Worm (Caenorhabditis elegans) whole organism, L2 larva: Measurements from ENCODE around the gene ldb-1.
A peak's percentile ranks its signal among the peaks of the same experiment; 100 is the strongest.

Experiments
- C34F6.9 ChIP-seq: fragments of 150-350 bp; optimal IDR thresholded peaks from 2 replicates; lab custom pipeline; 2014; ENCODE audit warnings: missing biosample characterization, missing genetic modification characterization
- F13H6.1 ChIP-seq: sonication (generic microtip); optimal IDR thresholded peaks from 2 replicates; lab custom pipeline; 2016; ENCODE audit warnings: missing genetic modification characterization, missing compliant biosample characterization
- Y55F3AM.14 ChIP-seq: fragments of 200-800 bp; sonication (Bioruptor generic); optimal IDR thresholded peaks from 2 replicates; lab custom pipeline; 2018; ENCODE audit warnings: mild to moderate bottlenecking, missing genetic modification characterization, missing compliant biosample characterization
- ZK546.5 ChIP-seq: sonication (generic microtip); optimal IDR thresholded peaks from 2 replicates; lab custom pipeline; 2017; ENCODE audit warnings: missing biosample characterization, missing genetic modification characterization
- aly-2 ChIP-seq: fragments of 150-350 bp; optimal IDR thresholded peaks from 2 replicates; lab custom pipeline; 2014; ENCODE audit warnings: missing biosample characterization, missing genetic modification characterization
- ama-1 ChIP-seq: fragments of 150-350 bp; optimal IDR thresholded peaks from 2 replicates; lab custom pipeline; 2018; ENCODE audit warnings: inconsistent platforms
- blmp-1 ChIP-seq: sonication (generic microtip); optimal IDR thresholded peaks from 2 replicates; lab custom pipeline; 2017; ENCODE audit warnings: missing genetic modification characterization, mild to moderate bottlenecking, missing compliant biosample characterization, antibody characterized with exemption, moderate library complexity; ENCODE audit not compliant: insufficient read depth
- ceh-16 ChIP-seq: fragments of 150-350 bp; optimal IDR thresholded peaks from 2 replicates; lab custom pipeline; 2014; ENCODE audit warnings: missing biosample characterization, missing genetic modification characterization
- ceh-82 ChIP-seq: fragments of 150-350 bp; optimal IDR thresholded peaks from 2 replicates; lab custom pipeline; 2014; ENCODE audit warnings: missing biosample characterization, missing genetic modification characterization
- crh-2 ChIP-seq: sonication (generic microtip); optimal IDR thresholded peaks from 2 replicates; lab custom pipeline; 2017; ENCODE audit warnings: missing biosample characterization, missing genetic modification characterization
- dmd-4 ChIP-seq: sonication (generic microtip); optimal IDR thresholded peaks from 2 replicates; lab custom pipeline; 2017; ENCODE audit warnings: missing biosample characterization, missing genetic modification characterization
- egl-27 ChIP-seq: sonication (generic microtip); optimal IDR thresholded peaks from 3 replicates; lab custom pipeline; 2017; ENCODE audit warnings: missing biosample characterization, missing genetic modification reagents, missing genetic modification characterization
- elt-1 ChIP-seq: fragments of 150-350 bp; optimal IDR thresholded peaks from 2 replicates; lab custom pipeline; 2014; ENCODE audit warnings: missing biosample characterization, missing genetic modification characterization
- elt-3 ChIP-seq: sonication (generic microtip); optimal IDR thresholded peaks from 2 replicates; lab custom pipeline; 2017; ENCODE audit warnings: missing biosample characterization, missing genetic modification characterization
- fos-1 ChIP-seq: fragments of 150-350 bp; optimal IDR thresholded peaks from 2 replicates; lab custom pipeline; 2014; ENCODE audit warnings: missing biosample characterization, missing genetic modification characterization
- gmeb-1 ChIP-seq: fragments of 150-350 bp; optimal IDR thresholded peaks from 2 replicates; lab custom pipeline; 2014; ENCODE audit warnings: missing biosample characterization, missing genetic modification characterization
- lin-13 ChIP-seq: fragments of 150-350 bp; optimal IDR thresholded peaks from 2 replicates; lab custom pipeline; 2014; ENCODE audit warnings: missing biosample characterization, missing genetic modification reagents, missing genetic modification characterization
- mab-5 ChIP-seq: fragments of 150-350 bp; optimal IDR thresholded peaks from 2 replicates; lab custom pipeline; 2014; ENCODE audit warnings: missing biosample characterization, missing genetic modification characterization
- mbf-1 ChIP-seq: sonication (generic microtip); optimal IDR thresholded peaks from 2 replicates; lab custom pipeline; 2017; ENCODE audit warnings: missing biosample characterization, missing genetic modification characterization
- nhr-11 ChIP-seq: fragments of 150-350 bp; optimal IDR thresholded peaks from 2 replicates; lab custom pipeline; 2014; ENCODE audit warnings: missing biosample characterization, missing genetic modification characterization
- nhr-12 ChIP-seq: fragments of 150-350 bp; optimal IDR thresholded peaks from 2 replicates; lab custom pipeline; 2014; ENCODE audit warnings: missing biosample characterization, missing genetic modification characterization
- nhr-129 ChIP-seq: fragments of 150-350 bp; optimal IDR thresholded peaks from 2 replicates; lab custom pipeline; 2014; ENCODE audit warnings: missing biosample characterization, missing genetic modification characterization
- nhr-21 ChIP-seq: fragments of 150-350 bp; optimal IDR thresholded peaks from 2 replicates; lab custom pipeline; 2014; ENCODE audit warnings: missing biosample characterization, missing genetic modification characterization
- nhr-23 ChIP-seq: fragments of 150-350 bp; optimal IDR thresholded peaks from 2 replicates; lab custom pipeline; 2014; ENCODE audit warnings: missing biosample characterization, missing genetic modification reagents, missing genetic modification characterization
- nhr-25 ChIP-seq: fragments of 150-350 bp; sonication (generic microtip); optimal IDR thresholded peaks from 3 replicates; lab custom pipeline; 2014; ENCODE audit warnings: missing biosample characterization, missing genetic modification characterization
- nhr-77 ChIP-seq: fragments of 150-350 bp; optimal IDR thresholded peaks from 2 replicates; lab custom pipeline; 2014; ENCODE audit warnings: missing biosample characterization, missing genetic modification characterization
- peb-1 ChIP-seq: fragments of 150-350 bp; optimal IDR thresholded peaks from 2 replicates; lab custom pipeline; 2014; ENCODE audit warnings: missing biosample characterization, missing genetic modification characterization
- sem-4 ChIP-seq: fragments of 150-350 bp; optimal IDR thresholded peaks from 2 replicates; lab custom pipeline; 2014; ENCODE audit warnings: missing biosample characterization, missing genetic modification reagents, missing genetic modification characterization
- skn-1 ChIP-seq: sonication (generic microtip); optimal IDR thresholded peaks from 2 replicates; lab custom pipeline; 2017; ENCODE audit warnings: missing biosample characterization, missing genetic modification characterization
- sma-3 ChIP-seq: sonication (generic microtip); optimal IDR thresholded peaks from 2 replicates; lab custom pipeline; 2016; ENCODE audit warnings: missing genetic modification reagents, missing genetic modification characterization, missing compliant biosample characterization
- sma-9 ChIP-seq, 2 experiments: fragments of 150-350 bp in 1 of 2; sonication (generic microtip) in 1 of 2; optimal IDR thresholded peaks; 2 replicates each; lab custom pipeline; 2014 to 2016; ENCODE audit warnings: missing genetic modification characterization in 2 of 2, mild to moderate bottlenecking in 1 of 2, missing biosample characterization in 1 of 2, missing compliant biosample characterization in 1 of 2, missing genetic modification reagents in 1 of 2, moderate library complexity in 1 of 2
- snpc-4 ChIP-seq: fragments of 150-350 bp; optimal IDR thresholded peaks from 2 replicates; lab custom pipeline; 2014; ENCODE audit warnings: missing biosample characterization, missing genetic modification characterization
- unc-39 ChIP-seq: fragments of 150-350 bp; optimal IDR thresholded peaks from 2 replicates; lab custom pipeline; 2014; ENCODE audit warnings: missing biosample characterization, missing genetic modification characterization
- unc-62 ChIP-seq: fragments of 150-350 bp; optimal IDR thresholded peaks from 2 replicates; lab custom pipeline; 2014; ENCODE audit warnings: missing biosample characterization, missing genetic modification reagents, missing genetic modification characterization
- ztf-1 ChIP-seq: fragments of 200-800 bp; sonication (Bioruptor generic); conservative IDR thresholded peaks from 2 replicates; pipeline ENCODE4 v1.3.6; 2022; ENCODE audit warnings: missing genetic modification characterization, missing compliant biosample characterization
- ztf-11 ChIP-seq: sonication (generic microtip); optimal IDR thresholded peaks from 2 replicates; lab custom pipeline; 2017; ENCODE audit warnings: missing biosample characterization, missing genetic modification characterization
- ztf-4 ChIP-seq: fragments of 150-350 bp; optimal IDR thresholded peaks from 2 replicates; lab custom pipeline; 2014; ENCODE audit warnings: missing biosample characterization, missing genetic modification characterization

ldb-1 gene

ce11 chrX:11008052-11008451 lies 20.7 kb upstream of the ldb-1 start, which contains the start of gene del-5:
TSS of gene del-5 (minus strand) at chrX:11008181.
- peak; percentile 37 for TF ChIP-seq sma-9 (GFP tag; optimal IDR thresholded peaks at IDR 0.05; lab: Kevin White, UChicago)
- TF ChIP-seq sma-9 (tag; optimal IDR thresholded peaks at IDR 0.05; lab: Kevin White, UChicago), result no peak
- no peak for TF ChIP-seq dmd-4 (tag; lab: Kevin White, UChicago)
- no peak for TF ChIP-seq skn-1 (tag; lab: Kevin White, UChicago)
- no peak for TF ChIP-seq ZK546.5 (tag; lab: Kevin White, UChicago)
- no peak for TF ChIP-seq mab-5
- no peak for TF ChIP-seq aly-2 (tag; lab: Kevin White, UChicago)
- TF ChIP-seq F13H6.1 (tag; lab: Kevin White, UChicago), result peak; percentile 15
- peak; percentile 4 for TF ChIP-seq sma-3
- peak; percentile 90 for TF ChIP-seq fos-1 (tag; lab: Kevin White, UChicago)
- no peak for TF ChIP-seq crh-2 (tag; lab: Kevin White, UChicago)
- TF ChIP-seq egl-27 (tag; lab: Kevin White, UChicago), result no peak
- TF ChIP-seq nhr-21 (tag; lab: Kevin White, UChicago), result no peak
- TF ChIP-seq unc-62 (GFP tag; lab: Kevin White, UChicago), result no peak

DNA sequence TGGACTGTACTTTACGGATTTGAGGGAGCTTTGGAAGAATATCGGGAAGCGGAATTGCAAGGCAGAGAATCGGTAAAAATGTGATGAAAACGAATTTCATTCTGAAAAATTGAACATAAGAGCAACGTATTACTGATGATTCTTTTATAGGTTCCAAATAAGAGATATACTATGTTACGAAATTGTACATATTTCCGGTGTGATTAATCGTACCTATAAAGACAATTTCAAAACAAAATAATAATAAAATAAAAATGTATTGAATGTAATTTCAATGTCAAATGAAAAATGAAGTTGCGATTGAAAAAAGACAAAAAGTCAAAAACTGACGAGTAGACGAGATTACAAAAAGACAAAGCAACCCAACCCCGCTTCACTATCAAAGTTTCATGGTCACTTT lies 19.8 kb upstream of the ldb-1 start, which contains the start of gene ttr-31:
Gene ttr-31, minus strand, starts transcription at position 101 of the 400 bp plus-strand sequence.
- no peak for TF ChIP-seq snpc-4 (tag; lab: Kevin White, UChicago)
- no peak for TF ChIP-seq ceh-82 (tag; lab: Kevin White, UChicago)
- no peak for TF ChIP-seq ZK546.5 (tag; lab: Kevin White, UChicago)
- no peak for TF ChIP-seq elt-1
- TF ChIP-seq ztf-1 (GFP tag; lab: Robert Waterston, UW), result no peak
- no peak for TF ChIP-seq ceh-16 (tag; lab: Kevin White, UChicago)
- no peak for TF ChIP-seq lin-13 (GFP tag; lab: Kevin White, UChicago)
- TF ChIP-seq nhr-12 (tag; lab: Kevin White, UChicago), result no peak
- TF ChIP-seq nhr-11, result no peak
- no peak for TF ChIP-seq nhr-77 (tag; lab: Kevin White, UChicago)
- no peak for TF ChIP-seq nhr-23
- TF ChIP-seq ztf-4 (tag; lab: Kevin White, UChicago), result no peak
- no peak for TF ChIP-seq ztf-11 (tag; lab: Kevin White, UChicago)
- no peak for TF ChIP-seq unc-39 (tag; lab: Kevin White, UChicago)
- TF ChIP-seq Y55F3AM.14 (GFP tag; lab: Kevin White, UChicago), result no peak
- TF ChIP-seq nhr-129 (tag; lab: Kevin White, UChicago), result no peak

DNA sequence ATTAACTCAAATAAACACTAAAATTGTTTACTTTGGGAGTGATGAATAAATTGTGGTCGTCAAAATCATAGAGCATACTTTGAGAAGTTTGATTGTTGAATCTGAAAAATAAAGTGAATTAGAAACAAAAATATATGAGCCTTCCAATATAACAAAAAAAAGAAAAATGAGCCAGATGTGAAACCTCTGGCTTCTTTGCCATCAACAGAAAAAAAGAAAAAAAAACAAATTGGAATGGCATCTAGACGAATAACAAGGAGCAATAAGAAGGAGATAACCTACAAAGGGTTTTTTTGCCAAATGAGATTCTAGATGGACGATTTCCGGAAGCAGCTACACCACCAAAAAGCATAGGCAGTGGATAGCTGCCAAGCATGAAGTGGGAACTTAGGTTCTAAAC lies 18.2 kb upstream of the ldb-1 start, which contains the start of gene F58A3.4:
Gene F58A3.4, minus strand, starts transcription at position 101 of the 400 bp plus-strand sequence.
- TF ChIP-seq dmd-4 (tag; lab: Kevin White, UChicago) (no peak), unc-62 (GFP tag; lab: Kevin White, UChicago) (no peak), peb-1 (tag; lab: Kevin White, UChicago) (no peak)

DNA sequence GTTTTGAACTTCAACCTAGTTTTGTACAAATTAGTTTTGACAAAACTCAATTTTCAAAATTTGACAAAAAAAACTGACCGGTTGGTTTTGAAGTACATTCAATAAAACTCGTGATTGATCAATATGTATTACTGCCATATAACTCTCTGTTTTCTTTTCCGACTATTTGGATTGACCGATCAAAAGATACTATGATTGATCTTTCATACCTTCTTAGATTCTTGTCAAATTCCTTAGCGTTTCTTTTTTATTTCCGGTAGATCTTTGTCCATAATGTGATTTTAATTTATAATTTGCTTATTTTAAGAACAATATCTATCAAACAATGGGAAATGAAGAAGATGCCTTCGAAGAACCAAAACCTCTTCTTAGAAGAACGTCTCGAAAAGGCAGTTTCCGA lies 16.4 kb upstream of the ldb-1 start, which contains the start of gene F58A3.3:
Gene F58A3.3, plus strand, starts transcription at position 301 of the 400 bp plus-strand sequence.
- TF ChIP-seq fos-1 (tag; lab: Kevin White, UChicago) (no peak), nhr-25 (tag; lab: Kevin White, UChicago) (no peak), blmp-1 (tag; lab: Kevin White, UChicago) (no peak), F13H6.1 (tag; lab: Kevin White, UChicago) (no peak), sma-3 (no peak), mbf-1 (tag; lab: Kevin White, UChicago) (no peak), C34F6.9 (no peak), gmeb-1 (tag; lab: Kevin White, UChicago) (no peak), nhr-21 (tag; lab: Kevin White, UChicago) (no peak), elt-3 (tag; lab: Kevin White, UChicago) (no peak), sem-4 (tag; lab: Kevin White, UChicago) (no peak), sma-9 (GFP tag; optimal IDR thresholded peaks at IDR 0.05; lab: Kevin White, UChicago) (no peak), sma-9 (tag; optimal IDR thresholded peaks at IDR 0.05; lab: Kevin White, UChicago) (no peak), ama-1 (lab: Kevin White, UChicago) (no peak)
